Worm (Caenorhabditis elegans) whole organism, L4/young adult: ENCODE data around the gene pinn-4.

ENCODE experiments used
- dao-5 ChIP-seq: sonication (generic microtip); optimal IDR thresholded peaks from 2 replicates; lab custom pipeline; 2016; ENCODE audit warnings: missing genotype, missing genetic modification characterization, moderate library complexity, missing compliant biosample characterization
- him-1 ChIP-seq: sonication (generic microtip); optimal IDR thresholded peaks from 2 replicates; lab custom pipeline; 2016; ENCODE audit warnings: missing genotype, missing genetic modification reagents, missing genetic modification characterization, missing compliant biosample characterization

ce11 chrII:13389461-13389860 lies 13.3 kb upstream of the pinn-4 start, which contains the start of gene Y48C3A.14:
- TF ChIP-seq him-1 (tag; lab: Kevin White, UChicago) = no peak
- TF ChIP-seq dao-5 (tag; lab: Kevin White, UChicago) = no peak
